Fruit fly (Drosophila melanogaster) whole organism, pupa: ENCODE measurements around the gene CG43175.

Experiments used
- CG10348 ChIP-seq: fragments of 200-800 bp; sonication (Bioruptor generic); IDR thresholded peaks from 2 replicates; pipeline ENCODE4 v1.3.6; 2022; ENCODE audit warnings: missing biosample characterization, missing genetic modification characterization
- CG12605 ChIP-seq: fragments of 200-800 bp; sonication (Bioruptor generic); IDR thresholded peaks from 2 replicates; pipeline ENCODE4 v1.3.6; 2022; ENCODE audit warnings: missing biosample characterization, missing genetic modification characterization
- CG13204 ChIP-seq: fragments of 200-800 bp; sonication (Bioruptor generic); optimal IDR thresholded peaks from 2 replicates; lab custom pipeline; 2018; ENCODE audit warnings: missing biosample characterization, mild to moderate bottlenecking, missing genetic modification characterization, moderate library complexity
- CG14655 ChIP-seq: fragments of 200-800 bp; sonication (Bioruptor generic); optimal IDR thresholded peaks from 3 replicates; lab custom pipeline; 2017; ENCODE audit warnings: mild to moderate bottlenecking, missing biosample characterization, missing genetic modification reagents, missing genetic modification characterization
- CG15710 ChIP-seq: fragments of 200-800 bp; sonication (Bioruptor generic); optimal IDR thresholded peaks from 2 replicates; lab custom pipeline; 2018; ENCODE audit warnings: missing biosample characterization, mild to moderate bottlenecking, missing genetic modification characterization, moderate library complexity
- CG17806 ChIP-seq: fragments of 200-800 bp; sonication (Bioruptor generic); optimal IDR thresholded peaks from 2 replicates; lab custom pipeline; 2018; ENCODE audit warnings: missing biosample characterization, mild to moderate bottlenecking, missing genetic modification characterization, moderate library complexity
- CG32121 ChIP-seq: fragments of 200-800 bp; sonication (Bioruptor generic); IDR thresholded peaks from 2 replicates; pipeline ENCODE4 v1.3.6; 2022; ENCODE audit warnings: missing biosample characterization, missing genetic modification characterization
- CG34367 ChIP-seq: fragments of 200-800 bp; sonication (Bioruptor generic); optimal IDR thresholded peaks from 2 replicates; lab custom pipeline; 2018; ENCODE audit warnings: missing biosample characterization, mild to moderate bottlenecking, missing genetic modification characterization
- CG4496 ChIP-seq: fragments of 200-800 bp; sonication (Bioruptor generic); IDR thresholded peaks from 3 replicates; pipeline ENCODE4 v1.3.6; 2022; ENCODE audit warnings: missing biosample characterization, missing genetic modification characterization
- CG8159 ChIP-seq: fragments of 200-800 bp; sonication (Bioruptor generic); optimal IDR thresholded peaks from 3 replicates; lab custom pipeline; 2018; ENCODE audit warnings: missing biosample characterization, mild to moderate bottlenecking, missing genetic modification characterization, moderate library complexity
- CG8301 ChIP-seq: fragments of 200-800 bp; sonication (Bioruptor generic); optimal IDR thresholded peaks from 2 replicates; lab custom pipeline; 2018; ENCODE audit warnings: missing biosample characterization, mild to moderate bottlenecking, missing genetic modification characterization
- CG9948 ChIP-seq: fragments of 200-800 bp; sonication (Bioruptor generic); optimal IDR thresholded peaks from 2 replicates; lab custom pipeline; 2018; ENCODE audit warnings: missing biosample characterization, mild to moderate bottlenecking, missing genetic modification characterization, moderate library complexity
- D1 ChIP-seq: fragments of 200-800 bp; sonication (Bioruptor generic); optimal IDR thresholded peaks from 2 replicates; lab custom pipeline; 2018; ENCODE audit warnings: missing biosample characterization, mild to moderate bottlenecking, missing genetic modification characterization, moderate library complexity
- EcR ChIP-seq: fragments of 200-800 bp; sonication (Bioruptor generic); optimal IDR thresholded peaks from 3 replicates; lab custom pipeline; 2019; ENCODE audit warnings: missing biosample characterization, missing genetic modification characterization, mild to moderate bottlenecking, moderate library complexity, missing genetic modification reagents
- Ets98B ChIP-seq: fragments of 200-800 bp; sonication (Bioruptor generic); IDR thresholded peaks from 2 replicates; pipeline ENCODE4 v1.3.6; 2022; ENCODE audit warnings: missing biosample characterization, missing genetic modification characterization
- Pif1A ChIP-seq: fragments of 200-800 bp; sonication (Bioruptor generic); optimal IDR thresholded peaks from 3 replicates; lab custom pipeline; 2016; ENCODE audit warnings: missing biosample characterization, missing genetic modification characterization
- Pif1B ChIP-seq: fragments of 200-800 bp; sonication (Bioruptor generic); optimal IDR thresholded peaks from 3 replicates; lab custom pipeline; 2016; ENCODE audit warnings: missing biosample characterization, missing genetic modification characterization
- Snoo ChIP-seq: fragments of 200-800 bp; sonication (Bioruptor generic); optimal IDR thresholded peaks from 3 replicates; lab custom pipeline; 2017; ENCODE audit warnings: missing biosample characterization, mild to moderate bottlenecking, missing genetic modification characterization, inconsistent platforms
- fd96Ca ChIP-seq: fragments of 200-800 bp; sonication (Bioruptor generic); IDR thresholded peaks from 3 replicates; pipeline ENCODE4 v1.3.6; 2022; ENCODE audit warnings: missing biosample characterization, missing genetic modification characterization
- gl ChIP-seq: fragments of 200-800 bp; sonication (Bioruptor generic); optimal IDR thresholded peaks from 2 replicates; lab custom pipeline; 2018; ENCODE audit warnings: missing biosample characterization, mild to moderate bottlenecking, missing genetic modification characterization
- rn ChIP-seq: fragments of 200-800 bp; sonication (Bioruptor generic); IDR thresholded peaks from 2 replicates; pipeline ENCODE4 v1.3.6; 2022; ENCODE audit warnings: missing biosample characterization, missing genetic modification characterization

CG43175 gene

dm6 chr3R:17647444-17647843, 16.9 kb downstream of the CG43175 start, which contains the start of gene CG14322:
CG14322 (plus strand) TSS chr3R:17647679.
- TF ChIP-seq CG34367 (tag; lab: Kevin White, UChicago) (no peak), CG17806 (tag; lab: Kevin White, UChicago) (no peak)

DNA sequence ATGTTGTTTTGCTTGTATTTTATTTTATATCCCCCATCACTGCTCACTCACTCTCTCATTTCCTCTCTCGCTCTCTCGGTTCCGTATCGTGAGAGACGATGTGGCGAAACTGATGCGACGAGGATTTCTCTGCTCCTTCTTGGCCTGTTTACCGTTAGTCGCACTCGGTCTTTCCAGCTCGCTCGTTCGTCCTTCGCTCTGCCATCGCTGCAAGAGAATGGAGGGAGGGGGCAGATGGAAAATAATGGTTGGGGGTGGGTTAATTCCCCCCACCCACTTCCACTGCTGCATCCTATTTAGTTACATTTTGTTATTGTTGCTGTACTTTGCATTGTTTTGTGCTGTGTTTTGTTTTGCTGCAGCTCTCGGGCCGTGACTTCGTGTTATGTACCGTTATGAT, 23.4 kb downstream of the CG43175 start:
- TF ChIP-seq CG34367 (tag; lab: Kevin White, UChicago): no peak
- no peak for TF ChIP-seq CG10348 (GFP tag; lab: Robert Waterston, UW)
- TF ChIP-seq CG13204: no peak
- no peak for TF ChIP-seq Pif1A (GFP tag; lab: Kevin White, UChicago)
- no peak for TF ChIP-seq rn (GFP tag; lab: Robert Waterston, UW)
- no peak for TF ChIP-seq CG4496 (GFP tag; lab: Robert Waterston, UW)
- no peak for TF ChIP-seq Pif1B (GFP tag; lab: Kevin White, UChicago)
- no peak for TF ChIP-seq CG8159 (tag; lab: Kevin White, UChicago)
- no peak for TF ChIP-seq CG17806 (tag; lab: Kevin White, UChicago)
- TF ChIP-seq CG32121: no peak

- TF ChIP-seq Pif1A (GFP tag; lab: Kevin White, UChicago) (no peak), Pif1B (GFP tag; lab: Kevin White, UChicago) (no peak), Snoo (peak; percentile 45), CG4496 (GFP tag; lab: Robert Waterston, UW) (peak; percentile 32; the same call in 1 of the 3 replicates), CG32121 (no peak), CG34367 (tag; lab: Kevin White, UChicago) (peak; percentile 23)
Observed at dm6 chr3R:17655040-17655439, 24.5 kb downstream of the CG43175 start.

- TF ChIP-seq CG4496 (GFP tag; lab: Robert Waterston, UW): no peak
- no peak for TF ChIP-seq CG9948 (tag; lab: Kevin White, UChicago)
- no peak for TF ChIP-seq fd96Ca (GFP tag; lab: Robert Waterston, UW)
- TF ChIP-seq CG10348 (GFP tag; lab: Robert Waterston, UW): no peak
- no peak for TF ChIP-seq rn (GFP tag; lab: Robert Waterston, UW)
- TF ChIP-seq CG15710: no peak
Observed at dm6 chr3R:17656923-17657322, 26.4 kb downstream of the CG43175 start.

- TF ChIP-seq fd96Ca (GFP tag; lab: Robert Waterston, UW): no peak
- no peak for TF ChIP-seq CG8159 (tag; lab: Kevin White, UChicago)
- no peak for TF ChIP-seq CG17806 (tag; lab: Kevin White, UChicago)
- no peak for TF ChIP-seq gl (tag; lab: Kevin White, UChicago)
- TF ChIP-seq CG10348 (GFP tag; lab: Robert Waterston, UW): no peak
- TF ChIP-seq CG14655 (GFP tag; lab: Kevin White, UChicago): no peak
- no peak for TF ChIP-seq CG32121
- TF ChIP-seq CG12605: no peak
- TF ChIP-seq D1 (tag; lab: Kevin White, UChicago): no peak
- no peak for TF ChIP-seq EcR (GFP tag; lab: Kevin White, UChicago)
- no peak for TF ChIP-seq CG13204
- no peak for TF ChIP-seq Pif1A (GFP tag; lab: Kevin White, UChicago)
- TF ChIP-seq Snoo: no peak
Observed at dm6 chr3R:17666061-17666796, 35.7 kb downstream of the CG43175 start.

dm6 chr3R:17666797-17667156, 36.3 kb downstream of the CG43175 start:
- no peak for TF ChIP-seq Ets98B (GFP tag; lab: Robert Waterston, UW)
- TF ChIP-seq CG9948 (tag; lab: Kevin White, UChicago): no peak
- TF ChIP-seq fd96Ca (GFP tag; lab: Robert Waterston, UW): no peak
- no peak for TF ChIP-seq CG14655 (GFP tag; lab: Kevin White, UChicago)
- no peak for TF ChIP-seq CG8159 (tag; lab: Kevin White, UChicago)
- no peak for TF ChIP-seq CG15710
- no peak for TF ChIP-seq CG12605
- TF ChIP-seq Pif1B (GFP tag; lab: Kevin White, UChicago): no peak
- no peak for TF ChIP-seq CG8301 (tag; lab: Kevin White, UChicago)
- TF ChIP-seq CG10348 (GFP tag; lab: Robert Waterston, UW): no peak
- TF ChIP-seq D1 (tag; lab: Kevin White, UChicago): no peak
- no peak for TF ChIP-seq CG32121
- TF ChIP-seq rn (GFP tag; lab: Robert Waterston, UW): no peak
- no peak for TF ChIP-seq gl (tag; lab: Kevin White, UChicago)
- TF ChIP-seq CG34367 (tag; lab: Kevin White, UChicago): no peak
- TF ChIP-seq CG13204: no peak

dm6 chr3R:17667279-17667678, 36.8 kb downstream of the CG43175 start, which contains the start of gene CG45045:
CG45045 (plus strand) TSS chr3R:17667572.
- no peak for TF ChIP-seq Snoo
- no peak for TF ChIP-seq CG15710
- TF ChIP-seq CG34367 (tag; lab: Kevin White, UChicago): no peak
- no peak for TF ChIP-seq CG17806 (tag; lab: Kevin White, UChicago)
- TF ChIP-seq CG9948 (tag; lab: Kevin White, UChicago): no peak
- TF ChIP-seq CG14655 (GFP tag; lab: Kevin White, UChicago): no peak
- no peak for TF ChIP-seq CG13204
- no peak for TF ChIP-seq rn (GFP tag; lab: Robert Waterston, UW)
- TF ChIP-seq Ets98B (GFP tag; lab: Robert Waterston, UW): no peak
- no peak for TF ChIP-seq EcR (GFP tag; lab: Kevin White, UChicago)
- no peak for TF ChIP-seq gl (tag; lab: Kevin White, UChicago)
- no peak for TF ChIP-seq CG10348 (GFP tag; lab: Robert Waterston, UW)
- TF ChIP-seq Pif1A (GFP tag; lab: Kevin White, UChicago): no peak
